Worm (Caenorhabditis elegans): ENCODE results near the gene flp-11.

The flp-11 gene

DNA sequence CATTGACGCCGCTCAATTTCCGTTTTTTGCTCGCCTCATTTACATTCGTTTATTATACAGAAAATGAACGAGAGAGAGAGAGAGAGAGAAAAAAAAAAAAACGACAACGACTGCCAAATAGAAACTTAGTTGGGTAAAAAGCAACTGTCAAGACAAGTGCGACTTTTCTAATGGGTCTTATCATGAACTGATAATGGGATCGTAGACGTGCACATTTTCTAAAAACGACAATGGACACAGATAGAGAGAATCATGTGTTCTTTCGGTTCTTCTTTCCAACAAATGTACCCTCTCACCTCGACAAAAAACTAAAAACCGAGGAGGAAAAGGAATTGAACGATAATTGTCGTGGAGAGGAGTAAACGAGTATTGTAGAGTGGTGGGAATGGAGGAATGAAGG lies 22.2 kb upstream of the flp-11 start (continued):
- TF ChIP-seq fos-1 (tag; optimal IDR thresholded peaks at IDR 0.05) = no peak
- no peak for TF ChIP-seq Y105C5A.15 (GFP tag; IDR thresholded peaks at IDR 0.05)
- no peak for TF ChIP-seq ZK546.5 (tag; optimal IDR thresholded peaks at IDR 0.05)
- TF ChIP-seq zip-11 (GFP tag; IDR thresholded peaks at IDR 0.05) = no peak
- no peak for TF ChIP-seq nhr-111 (GFP tag; optimal IDR thresholded peaks at IDR 0.05)
- TF ChIP-seq saeg-2 (GFP tag; IDR thresholded peaks at IDR 0.05) = no peak
- TF ChIP-seq dmd-6 (GFP tag; IDR thresholded peaks at IDR 0.05) = peak; percentile 90
- no peak for TF ChIP-seq madf-5 (GFP tag; IDR thresholded peaks at IDR 0.05)

DNA sequence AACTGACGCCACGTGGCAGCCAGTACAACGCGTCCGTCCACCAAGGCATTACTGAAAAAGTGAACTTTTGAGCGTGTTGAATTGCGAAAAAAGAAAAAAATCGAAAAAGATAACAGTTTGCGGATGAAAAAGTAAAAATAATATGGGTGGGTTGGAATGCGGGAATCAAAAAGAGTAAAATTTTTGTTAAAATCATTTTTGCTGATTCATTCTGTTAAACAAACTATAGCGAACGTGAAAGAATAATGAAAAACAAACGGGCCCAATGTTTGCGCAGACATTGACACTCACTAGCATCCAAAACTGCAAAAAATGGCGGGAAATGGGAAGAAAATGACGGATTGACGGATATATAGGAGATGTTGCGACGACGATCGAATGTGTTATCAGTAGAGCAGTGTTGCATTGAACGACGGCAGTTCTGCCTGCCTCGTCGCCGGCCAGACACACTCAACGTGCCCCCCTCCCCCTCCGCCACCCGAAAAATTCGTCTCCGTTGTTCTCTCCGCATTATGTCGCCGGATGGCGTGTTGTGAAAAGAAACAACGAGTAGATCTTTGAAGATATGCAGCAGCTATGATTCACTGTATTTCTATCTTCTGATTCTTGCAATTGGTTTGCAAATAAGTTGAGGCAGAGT lies 21.6 kb upstream of the flp-11 start, which contains the start of gene hyl-2:
Gene hyl-2, minus strand, starts transcription at position 51 of the 640 bp plus-strand sequence.
- TF ChIP-seq zfp-3 (GFP tag; conservative IDR thresholded peaks at IDR 0.05) = no peak
- no peak for TF ChIP-seq T26A8.4 (GFP tag; IDR thresholded peaks at IDR 0.05)
- TF ChIP-seq unc-39 (tag; optimal IDR thresholded peaks at IDR 0.05) = no peak
- TF ChIP-seq R02D3.7 (tag; optimal IDR thresholded peaks at IDR 0.05) = no peak
- no peak for TF ChIP-seq skn-1 (tag; optimal IDR thresholded peaks at IDR 0.05)
- no peak for TF ChIP-seq aly-2 (tag; optimal IDR thresholded peaks at IDR 0.05)
- no peak for TF ChIP-seq nhr-111 (GFP tag; optimal IDR thresholded peaks at IDR 0.05)
- peak; percentile 51; the same call in 1 of the 2 replicates for TF ChIP-seq set-16 (GFP tag; IDR thresholded peaks at IDR 0.05)
- TF ChIP-seq ces-1 (GFP tag; optimal IDR thresholded peaks at IDR 0.05) = no peak
- no peak for TF ChIP-seq Y105C5A.15 (GFP tag; IDR thresholded peaks at IDR 0.05)
- peak in 1 of 2 experiments; percentile 54 for TF ChIP-seq lsy-2 (tag; optimal IDR thresholded peaks at IDR 0.05)
- peak; percentile 7 for TF ChIP-seq dpl-1 (GFP tag; optimal IDR thresholded peaks at IDR 0.05)
- TF ChIP-seq pha-4 (GFP tag; IDR thresholded peaks at IDR 0.05) = no peak
- TF ChIP-seq pha-4 (tag; optimal IDR thresholded peaks at IDR 0.05) = no peak
- TF ChIP-seq ztf-7 (tag; optimal IDR thresholded peaks at IDR 0.05) = no peak
- peak; percentile 7 for TF ChIP-seq lin-13 (GFP tag; optimal IDR thresholded peaks at IDR 0.05)
- TF ChIP-seq nhr-11 (tag; optimal IDR thresholded peaks at IDR 0.05) = peak; percentile 10
- TF ChIP-seq tra-1 (GFP tag; IDR thresholded peaks at IDR 0.05) = no peak
- no peak for TF ChIP-seq attf-4 (tag; optimal IDR thresholded peaks at IDR 0.05)
- TF ChIP-seq ctbp-1 (GFP tag; IDR thresholded peaks at IDR 0.05) = peak; percentile 55; the same call in 1 of the 2 replicates
- TF ChIP-seq ZK337.2 (GFP tag; IDR thresholded peaks at IDR 0.05) = no peak
- no peak for TF ChIP-seq unc-130 (GFP tag; optimal IDR thresholded peaks at IDR 0.05)
- TF ChIP-seq gei-8 (GFP tag; optimal IDR thresholded peaks at IDR 0.05) = no peak
- no peak for TF ChIP-seq ceh-32 (tag; optimal IDR thresholded peaks at IDR 0.05; ENCODE audit: poor library complexity)
- TF ChIP-seq mep-1 (tag; optimal IDR thresholded peaks at IDR 0.05) = peak; percentile 32
- TF ChIP-seq zip-2 (tag; optimal IDR thresholded peaks at IDR 0.05) = no peak
- no peak for TF ChIP-seq zag-1 (tag; optimal IDR thresholded peaks at IDR 0.05)
- TF ChIP-seq ama-1 (optimal IDR thresholded peaks at IDR 0.05) = no peak
- TF ChIP-seq nhr-48 (tag; optimal IDR thresholded peaks at IDR 0.05) = no peak
- TF ChIP-seq duxl-1 (tag; optimal IDR thresholded peaks at IDR 0.05; ENCODE audit: poor library complexity) = no peak
- TF ChIP-seq aha-1 (tag) = no peak
- no peak for TF ChIP-seq spr-3 (GFP tag; optimal IDR thresholded peaks at IDR 0.05)
- TF ChIP-seq F37D6.2 (tag; optimal IDR thresholded peaks at IDR 0.05) = no peak
- TF ChIP-seq mxl-2 (GFP tag; conservative IDR thresholded peaks at IDR 0.05) = no peak
- TF ChIP-seq pqm-1 (tag; optimal IDR thresholded peaks at IDR 0.05) = no peak
- no peak for TF ChIP-seq nhr-6 (tag; optimal IDR thresholded peaks at IDR 0.05)
- no peak for TF ChIP-seq fos-1 (tag; optimal IDR thresholded peaks at IDR 0.05)
- no peak for TF ChIP-seq ztf-11 (tag; optimal IDR thresholded peaks at IDR 0.05)
- TF ChIP-seq madf-5 (GFP tag; IDR thresholded peaks at IDR 0.05) = no peak
- no peak for TF ChIP-seq F44E2.7 (GFP tag; IDR thresholded peaks at IDR 0.05)
- no peak for TF ChIP-seq lir-3 (tag; optimal IDR thresholded peaks at IDR 0.05)
- peak; percentile 76 for TF ChIP-seq lin-38 (GFP tag; IDR thresholded peaks at IDR 0.05)
- no peak for TF ChIP-seq ceh-28 (tag; optimal IDR thresholded peaks at IDR 0.05)
- peak; percentile 3 for TF ChIP-seq nhr-25 (tag; optimal IDR thresholded peaks at IDR 0.05; ENCODE audit: borderline replicate concordance, insufficient read depth)
- TF ChIP-seq hmg-1.1 (GFP tag; IDR thresholded peaks at IDR 0.05) = peak; percentile 30; the same call in 1 of the 2 replicates
- TF ChIP-seq spr-1 (tag; optimal IDR thresholded peaks at IDR 0.05) = no peak

Measured in whole organism, L4 larva.